Worm (Caenorhabditis elegans) whole organism, L4/young adult: Measurements from ENCODE around the gene ZK593.2.

Experiments
- W03F9.2 ChIP-seq: fragments of 150-350 bp; optimal IDR thresholded peaks from 2 replicates; lab custom pipeline; 2014; ENCODE audit warnings: missing biosample characterization, missing genetic modification characterization
- him-1 ChIP-seq: sonication (generic microtip); optimal IDR thresholded peaks from 2 replicates; lab custom pipeline; 2016; ENCODE audit warnings: missing genotype, missing genetic modification reagents, missing genetic modification characterization, missing compliant biosample characterization

ce11 chrIV:10899091-10899490 is 14.1 kb upstream of the ZK593.2 start, which contains the start of the genes F13E9.9 and F13E9.19:
- no peak for TF ChIP-seq him-1 (tag; lab: Kevin White, UChicago)
- no peak for TF ChIP-seq W03F9.2
